Worm (Caenorhabditis elegans): ENCODE results near the gene clec-221.

clec-221 gene

DNA sequence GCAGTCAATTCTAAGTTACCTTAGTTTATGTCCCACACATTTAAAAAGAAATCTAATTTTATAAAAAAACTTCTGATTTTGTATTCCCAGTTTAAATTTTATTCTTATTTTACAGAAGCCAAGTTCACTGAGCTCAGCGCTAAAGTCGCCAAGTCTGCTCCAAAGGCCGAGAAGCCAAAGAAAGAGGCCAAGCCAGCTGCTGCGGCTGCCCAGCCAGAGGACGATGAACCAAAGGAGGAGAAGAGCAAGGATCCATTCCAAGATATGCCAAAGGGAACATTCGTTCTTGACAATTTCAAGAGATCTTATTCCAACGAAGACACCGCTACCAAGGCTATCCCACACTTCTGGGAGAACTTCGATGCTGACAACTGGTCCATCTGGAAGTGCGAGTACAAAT is 12.6 kb upstream of the clec-221 start (continued):
- TF ChIP-seq zfh-2 (GFP tag; conservative IDR thresholded peaks at IDR 0.05): peak; percentile 61

DNA sequence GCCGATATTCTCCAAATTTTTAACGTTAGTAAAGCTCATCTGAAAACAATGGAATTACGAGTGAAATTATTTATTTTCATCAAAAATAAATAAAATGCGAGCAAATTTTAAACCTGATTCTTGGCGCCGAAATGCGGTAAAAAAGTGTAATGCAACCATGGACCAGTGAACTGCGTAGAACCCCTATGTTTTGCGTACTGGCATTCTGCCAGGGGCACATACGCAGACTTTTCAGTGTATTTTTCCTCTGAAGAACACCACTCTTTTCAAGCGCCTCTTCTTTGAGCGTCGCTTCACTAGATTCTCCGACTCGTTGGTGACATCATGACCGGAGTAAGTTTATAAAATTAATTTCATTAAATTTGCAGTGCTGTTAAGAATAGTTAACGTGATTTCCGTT is 11.3 kb upstream of the clec-221 start, which contains the start of the genes ctf-4 and eef-1G:
ctf-4 (minus strand) TSS at position 39 of the 400 bp plus-strand sequence.
eef-1G (plus strand) TSS at position 219 of the 400 bp plus-strand sequence.
- TF ChIP-seq unc-62 (GFP tag; optimal IDR thresholded peaks at IDR 0.05): peak; percentile 40
- TF ChIP-seq hmg-1.2 (GFP tag; IDR thresholded peaks at IDR 0.05): peak; percentile 99
- TF ChIP-seq Y95B8A.8 (GFP tag; IDR thresholded peaks at IDR 0.05): peak; percentile 83; the same call in 1 of the 2 replicates
- TF ChIP-seq snpc-1.3 (tag; optimal IDR thresholded peaks at IDR 0.05; ENCODE audit: insufficient read depth): peak; percentile 88
- peak; percentile 89 for TF ChIP-seq dpl-1 (GFP tag; optimal IDR thresholded peaks at IDR 0.05)
- TF ChIP-seq mel-28 (tag; optimal IDR thresholded peaks at IDR 0.05; ENCODE audit: borderline replicate concordance): no peak
- TF ChIP-seq ztf-22 (GFP tag; optimal IDR thresholded peaks at IDR 0.05): no peak
- TF ChIP-seq T07F8.4 (tag; optimal IDR thresholded peaks at IDR 0.05): peak; percentile 14
- peak; percentile 94 for TF ChIP-seq ZK185.1 (tag; optimal IDR thresholded peaks at IDR 0.05; ENCODE audit: poor library complexity, severe bottlenecking)
- TF ChIP-seq Y53F4B.3 (GFP tag; IDR thresholded peaks at IDR 0.05): no peak
- TF ChIP-seq xnd-1 (tag; optimal IDR thresholded peaks at IDR 0.05): peak; percentile 8
- no peak for TF ChIP-seq ccch-3 (GFP tag; optimal IDR thresholded peaks at IDR 0.05)
- no peak for TF ChIP-seq hlh-12 (tag; optimal IDR thresholded peaks at IDR 0.05)
- TF ChIP-seq cebp-2 (GFP tag; IDR thresholded peaks at IDR 0.05): 0 out of 2 replicates have a peak, but pooled peaks have one; percentile 62
- no peak for TF ChIP-seq ceh-79 (tag; optimal IDR thresholded peaks at IDR 0.05)
- TF ChIP-seq tbp1 (GFP tag; optimal IDR thresholded peaks at IDR 0.05): peak; percentile 74
- TF ChIP-seq pbrm-1 (GFP tag; IDR thresholded peaks at IDR 0.05): peak; percentile 91
- TF ChIP-seq sdz-38 (tag; optimal IDR thresholded peaks at IDR 0.05): no peak
- no peak for TF ChIP-seq tbx-9 (tag; optimal IDR thresholded peaks at IDR 0.05; ENCODE audit: borderline replicate concordance)
- TF ChIP-seq ama-1 (optimal IDR thresholded peaks at IDR 0.05): no peak
- no peak for TF ChIP-seq ama-1 (GFP tag; optimal IDR thresholded peaks at IDR 0.05)
- TF ChIP-seq let-607 (tag; optimal IDR thresholded peaks at IDR 0.05): peak; percentile 91 to 94
- no peak for TF ChIP-seq F10E7.11 (tag; optimal IDR thresholded peaks at IDR 0.05)
- TF ChIP-seq lin-35 (GFP tag; optimal IDR thresholded peaks at IDR 0.05): peak; percentile 26 to 96 (median 60)
- no peak for TF ChIP-seq rpc-1 (optimal IDR thresholded peaks at IDR 0.05)
- TF ChIP-seq rpc-1 (tag; optimal IDR thresholded peaks at IDR 0.05): no peak
- TF ChIP-seq lin-26 (GFP tag; IDR thresholded peaks at IDR 0.05): peak; percentile 55; the same call in 1 of the 2 replicates
- no peak for TF ChIP-seq sptf-2 (GFP tag; optimal IDR thresholded peaks at IDR 0.05)
- TF ChIP-seq egl-18 (GFP tag; IDR thresholded peaks at IDR 0.05): 0 out of 2 replicates have a peak, but pooled peaks have one; percentile 52
- no peak for TF ChIP-seq lsy-27 (tag; optimal IDR thresholded peaks at IDR 0.05; ENCODE audit: borderline replicate concordance, insufficient read depth)
- TF ChIP-seq fkh-3 (tag; optimal IDR thresholded peaks at IDR 0.05): no peak
- peak; percentile 80; the same call in 1 of the 2 replicates for TF ChIP-seq egl-44 (GFP tag; IDR thresholded peaks at IDR 0.05)
- peak; percentile 94 for TF ChIP-seq nfyb-1 (GFP tag; IDR thresholded peaks at IDR 0.05)
- TF ChIP-seq B0035.1 (tag; optimal IDR thresholded peaks at IDR 0.05): no peak
- TF ChIP-seq ekl-4 (GFP tag; IDR thresholded peaks at IDR 0.05): peak; percentile 93
- no peak for TF ChIP-seq F52B5.7 (tag; optimal IDR thresholded peaks at IDR 0.05)
- TF ChIP-seq nhr-27 (tag; optimal IDR thresholded peaks at IDR 0.05): no peak
- peak; percentile 36 for TF ChIP-seq ztf-3 (GFP tag; optimal IDR thresholded peaks at IDR 0.05)
- TF ChIP-seq nhr-80 (tag; optimal IDR thresholded peaks at IDR 0.05): peak; percentile 97
- TF ChIP-seq K12H6.12 (tag; optimal IDR thresholded peaks at IDR 0.05): peak; percentile 85
- TF ChIP-seq lin-40 (tag; optimal IDR thresholded peaks at IDR 0.05): peak; percentile 94
- no peak for TF ChIP-seq attf-6 (GFP tag; IDR thresholded peaks at IDR 0.05)
- TF ChIP-seq ceh-91 (GFP tag; IDR thresholded peaks at IDR 0.05): peak; percentile 83
- peak; percentile 95 for TF ChIP-seq lin-54 (GFP tag; optimal IDR thresholded peaks at IDR 0.05)
- peak; percentile 85 for TF ChIP-seq chd-7 (tag; optimal IDR thresholded peaks at IDR 0.05)
- no peak for TF ChIP-seq F37B4.10 (GFP tag; IDR thresholded peaks at IDR 0.05)
